Worm (Caenorhabditis elegans): Measurements from ENCODE around the gene Y26G10.4.
A peak's percentile ranks its signal among the peaks of the same experiment; 100 is the strongest.

Gene Y26G10.4

DNA sequence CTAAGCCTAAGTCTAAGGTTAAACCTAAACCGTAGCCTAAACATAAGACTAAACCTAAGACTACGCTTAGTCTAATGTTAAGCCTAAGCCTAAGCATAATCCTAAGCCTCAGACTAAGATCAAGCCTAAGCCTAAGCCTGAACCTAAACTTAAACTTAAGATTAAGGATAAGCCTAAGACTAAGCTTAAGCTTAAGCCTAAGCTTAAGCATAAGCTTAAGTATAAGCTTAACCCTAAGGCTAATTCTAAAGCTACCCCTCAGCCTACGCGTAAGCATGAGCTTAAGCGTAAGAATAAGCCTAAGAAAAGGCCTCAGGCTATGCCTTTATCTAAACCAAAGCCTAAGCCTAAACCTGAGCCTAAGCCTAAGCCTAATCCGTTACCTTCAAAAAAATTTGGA lies 29.3 kb upstream of the Y26G10.4 start:
- no peak for TF ChIP-seq ceh-43 (GFP tag; optimal IDR thresholded peaks at IDR 0.05)
- TF ChIP-seq ham-2 (GFP tag; optimal IDR thresholded peaks at IDR 0.05): peak; percentile 48
- no peak for TF ChIP-seq pha-4 (tag; optimal IDR thresholded peaks at IDR 0.05)

- TF ChIP-seq ztf-11 (tag; optimal IDR thresholded peaks at IDR 0.05): no peak
- TF ChIP-seq zip-8 (tag; optimal IDR thresholded peaks at IDR 0.05): no peak
- TF ChIP-seq ceh-43 (GFP tag; optimal IDR thresholded peaks at IDR 0.05): no peak
- TF ChIP-seq mls-2 (tag; optimal IDR thresholded peaks at IDR 0.05): no peak
- no peak for TF ChIP-seq lin-13 (tag; optimal IDR thresholded peaks at IDR 0.05)
- TF ChIP-seq mab-5 (tag; optimal IDR thresholded peaks at IDR 0.05): no peak
- TF ChIP-seq ces-1 (GFP tag; optimal IDR thresholded peaks at IDR 0.05): no peak
- no peak for TF ChIP-seq ceh-83 (GFP tag; optimal IDR thresholded peaks at IDR 0.05)
- no peak for TF ChIP-seq blmp-1 (tag; optimal IDR thresholded peaks at IDR 0.05)
- no peak for TF ChIP-seq sptf-1 (tag; optimal IDR thresholded peaks at IDR 0.05)
- no peak for TF ChIP-seq elt-3 (tag; optimal IDR thresholded peaks at IDR 0.05)
- no peak for TF ChIP-seq tbx-8 (GFP tag; optimal IDR thresholded peaks at IDR 0.05)
- no peak for TF ChIP-seq M03D4.4 (tag; optimal IDR thresholded peaks at IDR 0.05)
- TF ChIP-seq snpc-4 (tag; optimal IDR thresholded peaks at IDR 0.05): no peak
- no peak for TF ChIP-seq unc-39 (tag; optimal IDR thresholded peaks at IDR 0.05)
- TF ChIP-seq drap-1 (GFP tag; optimal IDR thresholded peaks at IDR 0.05): no peak
- TF ChIP-seq lsy-2 (tag; optimal IDR thresholded peaks at IDR 0.05): no peak
- no peak for TF ChIP-seq lin-32 (GFP tag; optimal IDR thresholded peaks at IDR 0.05)
- TF ChIP-seq nhr-237 (tag; optimal IDR thresholded peaks at IDR 0.05): no peak
- TF ChIP-seq bed-3 (GFP tag; optimal IDR thresholded peaks at IDR 0.05): no peak
These were observed 25.7 kb upstream of the Y26G10.4 start, which contains the start of gene fat-5 for ce11 chrV:17724704-17725103. TSS of gene fat-5 (plus strand) at chrV:17725004.

- TF ChIP-seq sem-2 (GFP tag; optimal IDR thresholded peaks at IDR 0.05) (no peak), ham-2 (GFP tag; optimal IDR thresholded peaks at IDR 0.05) (no peak), sptf-1 (tag; optimal IDR thresholded peaks at IDR 0.05) (no peak), flh-1 (GFP tag; optimal IDR thresholded peaks at IDR 0.05) (no peak), ces-1 (GFP tag; optimal IDR thresholded peaks at IDR 0.05) (no peak), pha-4 (tag; optimal IDR thresholded peaks at IDR 0.05) (no peak), hlh-1 (tag; optimal IDR thresholded peaks at IDR 0.05) (no peak), bed-3 (GFP tag; optimal IDR thresholded peaks at IDR 0.05) (no peak), mep-1 (tag; optimal IDR thresholded peaks at IDR 0.05) (no peak), lin-13 (tag; optimal IDR thresholded peaks at IDR 0.05) (no peak), cnd-1 (tag; optimal IDR thresholded peaks at IDR 0.05) (no peak), mls-2 (tag; optimal IDR thresholded peaks at IDR 0.05) (no peak), tbx-8 (GFP tag; optimal IDR thresholded peaks at IDR 0.05) (no peak), ceh-43 (GFP tag; optimal IDR thresholded peaks at IDR 0.05) (no peak), elt-3 (tag; optimal IDR thresholded peaks at IDR 0.05) (no peak), lin-32 (GFP tag; optimal IDR thresholded peaks at IDR 0.05) (no peak), nhr-237 (tag; optimal IDR thresholded peaks at IDR 0.05) (no peak)
These were observed 24.3 kb upstream of the Y26G10.4 start for ce11 chrV:17723142-17723781.

DNA sequence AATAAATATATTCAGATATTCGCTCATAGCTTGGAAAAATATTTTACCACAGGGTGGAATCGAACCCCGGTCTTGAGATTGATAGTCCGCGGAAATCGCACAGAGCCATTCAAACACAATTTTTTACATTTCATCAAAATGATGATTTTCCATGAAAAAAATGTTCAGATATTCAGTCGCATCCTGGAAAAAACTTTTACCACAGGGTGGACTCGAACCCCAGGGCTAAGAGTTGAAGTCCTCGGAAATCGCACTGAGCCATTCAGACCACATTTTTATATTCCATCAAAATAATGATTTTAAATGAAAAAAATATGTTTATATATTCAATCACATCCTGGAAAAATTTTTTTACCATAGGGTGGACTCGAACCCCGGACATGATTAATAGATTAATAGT lies 23.6 kb upstream of the Y26G10.4 start:
- TF ChIP-seq tbx-8 (GFP tag; optimal IDR thresholded peaks at IDR 0.05) (no peak), flh-1 (GFP tag; optimal IDR thresholded peaks at IDR 0.05) (no peak), mep-1 (tag; optimal IDR thresholded peaks at IDR 0.05) (no peak), unc-120 (tag; optimal IDR thresholded peaks at IDR 0.05; ENCODE audit: poor library complexity, severe bottlenecking) (no peak), mab-5 (tag; optimal IDR thresholded peaks at IDR 0.05) (no peak), blmp-1 (tag; optimal IDR thresholded peaks at IDR 0.05) (no peak), unc-62 (GFP tag; optimal IDR thresholded peaks at IDR 0.05) (no peak), ces-1 (GFP tag; optimal IDR thresholded peaks at IDR 0.05) (no peak), lsy-2 (tag; optimal IDR thresholded peaks at IDR 0.05) (no peak), bed-3 (GFP tag; optimal IDR thresholded peaks at IDR 0.05) (no peak), ztf-11 (tag; optimal IDR thresholded peaks at IDR 0.05) (no peak), elt-1 (tag; optimal IDR thresholded peaks at IDR 0.05; ENCODE audit: borderline replicate concordance, insufficient read depth) (no peak), hlh-1 (tag; optimal IDR thresholded peaks at IDR 0.05) (no peak)

ce11 chrV:17721709-17722108 lies 22.7 kb upstream of the Y26G10.4 start:
- TF ChIP-seq cnd-1 (tag; optimal IDR thresholded peaks at IDR 0.05) (no peak), ceh-39 (tag; optimal IDR thresholded peaks at IDR 0.05) (no peak), nhr-12 (tag; optimal IDR thresholded peaks at IDR 0.05) (no peak), lin-13 (tag; optimal IDR thresholded peaks at IDR 0.05) (no peak), unc-39 (tag; optimal IDR thresholded peaks at IDR 0.05) (no peak), unc-62 (GFP tag; optimal IDR thresholded peaks at IDR 0.05) (no peak), blmp-1 (tag; optimal IDR thresholded peaks at IDR 0.05) (no peak), ceh-83 (GFP tag; optimal IDR thresholded peaks at IDR 0.05) (no peak), lin-32 (GFP tag; optimal IDR thresholded peaks at IDR 0.05) (no peak), sptf-1 (tag; optimal IDR thresholded peaks at IDR 0.05) (no peak), mep-1 (tag; optimal IDR thresholded peaks at IDR 0.05) (no peak), mab-5 (tag; optimal IDR thresholded peaks at IDR 0.05) (no peak), hlh-1 (tag; optimal IDR thresholded peaks at IDR 0.05) (no peak), ces-1 (GFP tag; optimal IDR thresholded peaks at IDR 0.05) (no peak), sem-2 (GFP tag; optimal IDR thresholded peaks at IDR 0.05) (no peak), ceh-43 (GFP tag; optimal IDR thresholded peaks at IDR 0.05) (no peak), elt-1 (tag; optimal IDR thresholded peaks at IDR 0.05; ENCODE audit: borderline replicate concordance, insufficient read depth) (no peak), mls-2 (tag; optimal IDR thresholded peaks at IDR 0.05) (no peak), elt-3 (tag; optimal IDR thresholded peaks at IDR 0.05) (no peak)

Data from whole organism, mixed stage, embryonic.